Worm (Caenorhabditis elegans) whole organism, young adult: ENCODE measurements around the gene Y53G8AR.6.

Experiments used
- B0261.1 ChIP-seq: sonication (generic microtip); optimal IDR thresholded peaks from 2 replicates; lab custom pipeline; 2016; ENCODE audit warnings: mild to moderate bottlenecking, missing genetic modification characterization, moderate library complexity, missing compliant biosample characterization
- B0336.3 ChIP-seq: fragments of 200-800 bp; sonication (Bioruptor generic); IDR thresholded peaks from 2 replicates; pipeline ENCODE4 v1.3.6; 2022; ENCODE audit warnings: missing genetic modification characterization, missing compliant biosample characterization
- C17E4.6 ChIP-seq: fragments of 200-800 bp; sonication (Bioruptor generic); IDR thresholded peaks from 2 replicates; pipeline ENCODE4 v1.3.6; 2022; ENCODE audit warnings: missing genetic modification reagents, missing genetic modification characterization, missing compliant biosample characterization
- F10E7.11 ChIP-seq: sonication (generic microtip); optimal IDR thresholded peaks from 2 replicates; lab custom pipeline; 2017; ENCODE audit warnings: mild to moderate bottlenecking, missing genetic modification characterization, moderate library complexity, missing compliant biosample characterization
- F33H1.4 ChIP-seq: fragments of 200-800 bp; sonication (Bioruptor generic); IDR thresholded peaks from 2 replicates; pipeline ENCODE4 v1.3.6; 2022; ENCODE audit warnings: missing genetic modification reagents, missing genetic modification characterization, missing compliant biosample characterization
- F55B11.4 ChIP-seq: sonication (generic microtip); optimal IDR thresholded peaks from 2 replicates; lab custom pipeline; 2016; ENCODE audit warnings: missing compliant biosample characterization, missing genetic modification characterization, borderline replicate concordance; ENCODE audit not compliant: insufficient read depth
- F57C9.4 ChIP-seq: sonication (generic microtip); optimal IDR thresholded peaks from 2 replicates; lab custom pipeline; 2017; ENCODE audit warnings: mild to moderate bottlenecking, missing genetic modification characterization, missing compliant biosample characterization
- K11D2.4 ChIP-seq: fragments of 200-800 bp; sonication (Bioruptor generic); IDR thresholded peaks from 2 replicates; pipeline ENCODE4 v1.3.6; 2022; ENCODE audit warnings: missing genetic modification reagents, missing genetic modification characterization, missing compliant biosample characterization
- Y53F4B.3 ChIP-seq: fragments of 200-800 bp; sonication (Bioruptor generic); IDR thresholded peaks from 2 replicates; pipeline ENCODE4 v1.3.6; 2022; ENCODE audit warnings: missing genetic modification reagents, missing genetic modification characterization, missing compliant biosample characterization
- Y53G8AR.9 ChIP-seq: fragments of 200-800 bp; sonication (Bioruptor generic); conservative IDR thresholded peaks from 2 replicates; pipeline ENCODE4 v1.3.6; 2022; ENCODE audit warnings: missing genetic modification reagents, missing genetic modification characterization, missing compliant biosample characterization
- Y95B8A.8 ChIP-seq: fragments of 200-800 bp; sonication (Bioruptor generic); IDR thresholded peaks from 2 replicates; pipeline ENCODE4 v1.3.6; 2022; ENCODE audit warnings: missing genetic modification reagents, missing genetic modification characterization, missing compliant biosample characterization
- ZK185.1 ChIP-seq: sonication (generic microtip); optimal IDR thresholded peaks from 2 replicates; lab custom pipeline; 2016; ENCODE audit warnings: mild to moderate bottlenecking, missing genetic modification characterization, missing compliant biosample characterization; ENCODE audit not compliant: poor library complexity, severe bottlenecking
- ama-1 ChIP-seq, 3 experiments: fragments of 150-350 bp in 1 of 3; sonication (generic microtip) in 2 of 3; optimal IDR thresholded peaks; 2 replicates each; lab custom pipeline; 2014 to 2018; ENCODE audit warnings: missing biosample characterization in 2 of 3, missing genetic modification characterization in 2 of 3, missing genetic modification reagents in 2 of 3
- attf-5 ChIP-seq: fragments of 200-800 bp; sonication (Bioruptor generic); optimal IDR thresholded peaks from 2 replicates; lab custom pipeline; 2018; ENCODE audit warnings: mild to moderate bottlenecking, missing genetic modification characterization, missing compliant biosample characterization
- ccch-3 ChIP-seq: fragments of 200-800 bp; sonication (Bioruptor generic); optimal IDR thresholded peaks from 2 replicates; lab custom pipeline; 2018; ENCODE audit warnings: mild to moderate bottlenecking, missing genetic modification characterization, missing compliant biosample characterization
- ceh-27 ChIP-seq: fragments of 200-800 bp; sonication (Bioruptor generic); optimal IDR thresholded peaks from 2 replicates; lab custom pipeline; 2018; ENCODE audit warnings: mild to moderate bottlenecking, missing genetic modification characterization, moderate library complexity, missing compliant biosample characterization
- ceh-40 ChIP-seq: fragments of 200-800 bp; sonication (Bioruptor generic); IDR thresholded peaks from 2 replicates; pipeline ENCODE4 v1.3.6; 2022; ENCODE audit warnings: missing genetic modification characterization, missing compliant biosample characterization
- ceh-58 ChIP-seq: fragments of 200-800 bp; sonication (Bioruptor generic); IDR thresholded peaks from 2 replicates; pipeline ENCODE4 v1.3.6; 2022; ENCODE audit warnings: missing genetic modification characterization, missing compliant biosample characterization
- ceh-79 ChIP-seq: sonication (generic microtip); optimal IDR thresholded peaks from 2 replicates; lab custom pipeline; 2017; ENCODE audit warnings: mild to moderate bottlenecking, missing genetic modification characterization, missing compliant biosample characterization
- ceh-91 ChIP-seq: fragments of 200-800 bp; sonication (Bioruptor generic); IDR thresholded peaks from 2 replicates; pipeline ENCODE4 v1.3.6; 2022; ENCODE audit warnings: missing genetic modification reagents, missing genetic modification characterization, missing compliant biosample characterization
- chd-7 ChIP-seq: sonication (generic microtip); optimal IDR thresholded peaks from 2 replicates; lab custom pipeline; 2016; ENCODE audit warnings: mild to moderate bottlenecking, missing genetic modification characterization, moderate library complexity, missing compliant biosample characterization
- die-1 ChIP-seq: sonication (generic microtip); optimal IDR thresholded peaks from 2 replicates; lab custom pipeline; 2016; ENCODE audit warnings: missing genotype, mild to moderate bottlenecking, missing genetic modification characterization, missing compliant biosample characterization
- dox-1 ChIP-seq: fragments of 200-800 bp; sonication (Bioruptor generic); IDR thresholded peaks from 2 replicates; pipeline ENCODE4 v1.3.6; 2022; ENCODE audit warnings: missing genetic modification reagents, missing genetic modification characterization, missing compliant biosample characterization
- dpff-1 ChIP-seq: sonication (generic microtip); optimal IDR thresholded peaks from 2 replicates; lab custom pipeline; 2017; ENCODE audit warnings: mild to moderate bottlenecking, missing genetic modification characterization, missing compliant biosample characterization
- efl-1 ChIP-seq: fragments of 150-350 bp; optimal IDR thresholded peaks from 2 replicates; lab custom pipeline; 2014; ENCODE audit warnings: missing biosample characterization, missing genetic modification reagents, missing genetic modification characterization
- egrh-3 ChIP-seq: fragments of 200-800 bp; sonication (Bioruptor generic); IDR thresholded peaks from 2 replicates; pipeline ENCODE4 v1.3.6; 2022; ENCODE audit warnings: missing genetic modification reagents, missing genetic modification characterization, missing compliant biosample characterization
- ets-4 ChIP-seq: fragments of 200-800 bp; sonication (Bioruptor generic); optimal IDR thresholded peaks from 2 replicates; lab custom pipeline; 2018; ENCODE audit warnings: mild to moderate bottlenecking, missing genetic modification characterization, missing compliant biosample characterization
- gei-17 ChIP-seq: fragments of 200-800 bp; sonication (Bioruptor generic); optimal IDR thresholded peaks from 2 replicates; lab custom pipeline; 2018; ENCODE audit warnings: mild to moderate bottlenecking, missing genetic modification characterization, missing compliant biosample characterization
- him-1 ChIP-seq: sonication (generic microtip); optimal IDR thresholded peaks from 2 replicates; lab custom pipeline; 2016; ENCODE audit warnings: missing genotype, missing genetic modification reagents, missing genetic modification characterization, missing compliant biosample characterization
- hmg-20 ChIP-seq: fragments of 200-800 bp; sonication (Bioruptor generic); IDR thresholded peaks from 2 replicates; pipeline ENCODE4 v1.3.6; 2022; ENCODE audit warnings: missing genetic modification reagents, missing genetic modification characterization, missing compliant biosample characterization
- lin-35 ChIP-seq, 3 experiments: fragments of 150-350 bp in 2 of 3; sonication (generic microtip) in 1 of 3; optimal IDR thresholded peaks; 2 replicates each; lab custom pipeline; 2014 to 2018; ENCODE audit warnings: missing biosample characterization in 3 of 3, missing genetic modification characterization in 3 of 3, missing genetic modification reagents in 3 of 3
- madf-3 ChIP-seq: fragments of 200-800 bp; sonication (Bioruptor generic); IDR thresholded peaks from 2 replicates; pipeline ENCODE4 v1.3.6; 2022; ENCODE audit warnings: missing genetic modification reagents, missing genetic modification characterization, missing compliant biosample characterization
- mcd-1 ChIP-seq: fragments of 200-800 bp; sonication (Bioruptor generic); IDR thresholded peaks from 2 replicates; pipeline ENCODE4 v1.3.6; 2022; ENCODE audit warnings: missing genetic modification reagents, missing genetic modification characterization, missing compliant biosample characterization
- mel-28 ChIP-seq: sonication (generic microtip); optimal IDR thresholded peaks from 2 replicates; lab custom pipeline; 2016; ENCODE audit warnings: borderline replicate concordance, mild to moderate bottlenecking, missing genetic modification characterization, missing compliant biosample characterization
- nhr-90 ChIP-seq: sonication (generic microtip); optimal IDR thresholded peaks from 2 replicates; lab custom pipeline; 2016; ENCODE audit warnings: missing genotype, mild to moderate bottlenecking, missing genetic modification characterization, missing compliant biosample characterization
- pha-4 ChIP-seq: fragments of 150-350 bp; sonication (generic microtip); optimal IDR thresholded peaks from 2 replicates; lab custom pipeline; 2014; ENCODE audit warnings: missing biosample characterization, missing genetic modification reagents, missing genetic modification characterization
- sdz-38 ChIP-seq: sonication (generic microtip); optimal IDR thresholded peaks from 2 replicates; lab custom pipeline; 2016; ENCODE audit warnings: missing genotype, missing genetic modification characterization, missing compliant biosample characterization
- tbx-9 ChIP-seq: sonication (generic microtip); optimal IDR thresholded peaks from 2 replicates; lab custom pipeline; 2016; ENCODE audit warnings: borderline replicate concordance, missing genetic modification characterization, inconsistent platforms, missing compliant biosample characterization
- unc-130 ChIP-seq: sonication (generic microtip); optimal IDR thresholded peaks from 2 replicates; lab custom pipeline; 2016; ENCODE audit warnings: missing genetic modification reagents, missing genetic modification characterization, missing compliant biosample characterization
- unc-62 ChIP-seq: fragments of 150-350 bp; optimal IDR thresholded peaks from 2 replicates; lab custom pipeline; 2014; ENCODE audit warnings: missing biosample characterization, missing genetic modification reagents, missing genetic modification characterization
- xnd-1 ChIP-seq: sonication (generic microtip); optimal IDR thresholded peaks from 2 replicates; lab custom pipeline; 2016; ENCODE audit warnings: missing genotype, missing genetic modification reagents, missing genetic modification characterization, missing compliant biosample characterization
- zfh-2 ChIP-seq: fragments of 200-800 bp; sonication (Bioruptor generic); conservative IDR thresholded peaks from 2 replicates; pipeline ENCODE4 v1.3.6; 2022; ENCODE audit warnings: missing genetic modification reagents, missing genetic modification characterization, missing compliant biosample characterization
- ztf-22 ChIP-seq: fragments of 200-800 bp; sonication (Bioruptor generic); optimal IDR thresholded peaks from 2 replicates; lab custom pipeline; 2018; ENCODE audit warnings: mild to moderate bottlenecking, missing genetic modification characterization, moderate library complexity, missing compliant biosample characterization
- ztf-26 ChIP-seq: sonication (generic microtip); optimal IDR thresholded peaks from 2 replicates; lab custom pipeline; 2017; ENCODE audit warnings: missing genetic modification characterization, missing compliant biosample characterization
- ztf-6 ChIP-seq: fragments of 200-800 bp; sonication (Bioruptor generic); IDR thresholded peaks from 2 replicates; pipeline ENCODE4 v1.3.6; 2022; ENCODE audit warnings: missing genetic modification reagents, missing genetic modification characterization, missing compliant biosample characterization

Y53G8AR.6 gene

ce11 chrIII:3322317-3323010, 27.9 kb downstream of the Y53G8AR.6 start, which contains the start of gene phf-15:
phf-15 (plus strand) TSS chrIII:3322853.
- TF ChIP-seq efl-1 (peak; percentile 21), Y95B8A.8 (no peak), zfh-2 (GFP tag; lab: Robert Waterston, UW) (0 out of 2 replicates have a peak, but pooled peaks have one; percentile 30), madf-3 (GFP tag; lab: Robert Waterston, UW) (peak; percentile 98), attf-5 (peak; percentile 2)

- TF ChIP-seq dpff-1 (tag; lab: Kevin White, UChicago) = no peak
- TF ChIP-seq ceh-79 = no peak
- no peak for TF ChIP-seq sdz-38 (tag; lab: Kevin White, UChicago)
- peak; percentile 39; the same call in 1 of the 2 replicates for TF ChIP-seq B0336.3 (GFP tag; lab: Robert Waterston, UW)
- TF ChIP-seq C17E4.6 = no peak
- no peak for TF ChIP-seq ztf-22 (GFP tag; lab: Kevin White, UChicago)
- no peak for TF ChIP-seq ztf-6 (GFP tag; lab: Robert Waterston, UW)
- TF ChIP-seq ama-1 (optimal IDR thresholded peaks at IDR 0.05; lab: Kevin White, UChicago) = no peak
- TF ChIP-seq ama-1 (GFP tag; optimal IDR thresholded peaks at IDR 0.05; lab: Kevin White, UChicago) = peak; percentile 0 to 25
- TF ChIP-seq ztf-26 (tag; lab: Kevin White, UChicago) = peak; percentile 6
- no peak for TF ChIP-seq gei-17 (GFP tag; lab: Kevin White, UChicago)
- no peak for TF ChIP-seq Y53F4B.3 (GFP tag; lab: Robert Waterston, UW)
- no peak for TF ChIP-seq die-1 (tag; lab: Kevin White, UChicago)
- no peak for TF ChIP-seq pha-4 (tag; lab: Kevin White, UChicago)
- no peak for TF ChIP-seq nhr-90
- peak; percentile 74 for TF ChIP-seq mcd-1 (GFP tag; lab: Robert Waterston, UW)
- TF ChIP-seq ceh-27 (GFP tag; lab: Kevin White, UChicago) = no peak
- no peak for TF ChIP-seq ceh-40 (GFP tag; lab: Robert Waterston, UW)
- no peak for TF ChIP-seq ceh-91
- TF ChIP-seq ccch-3 (GFP tag; lab: Kevin White, UChicago) = no peak
- TF ChIP-seq him-1 (tag; lab: Kevin White, UChicago) = no peak
- no peak for TF ChIP-seq unc-62 (GFP tag; lab: Kevin White, UChicago)
- TF ChIP-seq F57C9.4 (tag; lab: Kevin White, UChicago) = no peak
- TF ChIP-seq egrh-3 (GFP tag; lab: Robert Waterston, UW) = no peak
- no peak for TF ChIP-seq ceh-58
- TF ChIP-seq F55B11.4 = no peak
- TF ChIP-seq tbx-9 (tag; lab: Kevin White, UChicago) = no peak
- peak in 1 of 3 experiments; percentile 57 for TF ChIP-seq lin-35 (GFP tag; optimal IDR thresholded peaks at IDR 0.05; lab: Kevin White, UChicago)
- no peak for TF ChIP-seq hmg-20 (GFP tag; lab: Robert Waterston, UW)
- TF ChIP-seq K11D2.4 (GFP tag; lab: Robert Waterston, UW) = no peak
- TF ChIP-seq xnd-1 (tag; lab: Kevin White, UChicago) = no peak
- TF ChIP-seq F33H1.4 (GFP tag; lab: Robert Waterston, UW) = peak; percentile 57
- TF ChIP-seq ets-4 (GFP tag; lab: Kevin White, UChicago) = no peak
- TF ChIP-seq unc-130 (GFP tag; lab: Kevin White, UChicago) = no peak
- TF ChIP-seq attf-5 = no peak
- no peak; the same call in 1 of the 2 replicates for TF ChIP-seq dox-1 (GFP tag; lab: Robert Waterston, UW)
- TF ChIP-seq F10E7.11 = no peak
- TF ChIP-seq ZK185.1 (tag; lab: Kevin White, UChicago) = no peak
- TF ChIP-seq chd-7 = no peak
- no peak for TF ChIP-seq B0261.1 (tag; lab: Kevin White, UChicago)
- TF ChIP-seq mel-28 (tag; lab: Kevin White, UChicago) = peak; percentile 19
- no peak for TF ChIP-seq Y95B8A.8
- peak; percentile 93 for TF ChIP-seq madf-3 (GFP tag; lab: Robert Waterston, UW)
- no peak for TF ChIP-seq Y53G8AR.9 (GFP tag; lab: Robert Waterston, UW)
Measured at ce11 chrIII:3323906-3324305, 29.4 kb downstream of the Y53G8AR.6 start.
